Worm (Caenorhabditis elegans) whole organism, L4/young adult: ENCODE data around the gene K01A12.3.
A peak's percentile ranks its signal among the peaks of the same experiment; 100 is the strongest.
"Not testable (repeated sequence)": the region's sequence is repeated elsewhere in the genome, so short reads cannot be mapped to it uniquely, and the experiment has no call there.

Experiments
- W03F9.2 ChIP-seq: fragments of 150-350 bp; optimal IDR thresholded peaks from 2 replicates; lab custom pipeline; 2014; ENCODE audit warnings: missing biosample characterization, missing genetic modification characterization
- dao-5 ChIP-seq: sonication (generic microtip); optimal IDR thresholded peaks from 2 replicates; lab custom pipeline; 2016; ENCODE audit warnings: missing genotype, missing genetic modification characterization, moderate library complexity, missing compliant biosample characterization
- him-1 ChIP-seq: sonication (generic microtip); optimal IDR thresholded peaks from 2 replicates; lab custom pipeline; 2016; ENCODE audit warnings: missing genotype, missing genetic modification reagents, missing genetic modification characterization, missing compliant biosample characterization

K01A12.3 gene

ce11 chrX:8623840-8624591, 974 bp downstream of the K01A12.3 start:
- TF ChIP-seq W03F9.2 (tag; lab: Kevin White, UChicago) (peak; percentile 15), him-1 (no peak), dao-5 (tag; lab: Kevin White, UChicago) (peak; percentile 14)

- TF ChIP-seq dao-5 (tag; lab: Kevin White, UChicago): no peak
- no peak for TF ChIP-seq him-1
- TF ChIP-seq W03F9.2 (tag; lab: Kevin White, UChicago): no peak
These were observed 11.9 kb downstream of the K01A12.3 start, which contains the start of gene K01A12.2 for ce11 chrX:8613053-8613452. TSS of gene K01A12.2 (plus strand) at chrX:8613353.

ce11 chrX:8612278-8612677, 12.7 kb downstream of the K01A12.3 start:
- TF ChIP-seq W03F9.2 (tag; lab: Kevin White, UChicago) (no peak), dao-5 (tag; lab: Kevin White, UChicago) (no peak), him-1 (no peak)

- not testable (repeated sequence) for TF ChIP-seq him-1; W03F9.2 (tag; lab: Kevin White, UChicago); dao-5 (tag; lab: Kevin White, UChicago)
These were observed 14.4 kb downstream of the K01A12.3 start, which contains the start of gene K01A12.4 for ce11 chrX:8610606-8611005. TSS of gene K01A12.4 (plus strand) at chrX:8610906.

ce11 chrX:8608756-8609155, 16.2 kb downstream of the K01A12.3 start:
- TF ChIP-seq dao-5 (tag; lab: Kevin White, UChicago) (peak; percentile 12), him-1 (no peak)

ce11 chrX:8605005-8605404, 20.0 kb downstream of the K01A12.3 start, which contains the start of the genes H35N09.2 and H35N09.1:
TSS of gene H35N09.2 (minus strand) at chrX:8605058.
TSS of gene H35N09.1 (plus strand) at chrX:8605339.
- no peak for TF ChIP-seq dao-5 (tag; lab: Kevin White, UChicago)
- TF ChIP-seq him-1: no peak
- no peak for TF ChIP-seq W03F9.2 (tag; lab: Kevin White, UChicago)

ce11 chrX:8604160-8604559, 20.8 kb downstream of the K01A12.3 start:
- TF ChIP-seq him-1 (no peak), W03F9.2 (tag; lab: Kevin White, UChicago) (no peak), dao-5 (tag; lab: Kevin White, UChicago) (no peak)

ce11 chrX:8602722-8603427, 22.1 kb downstream of the K01A12.3 start:
- TF ChIP-seq him-1 (no peak), dao-5 (tag; lab: Kevin White, UChicago) (no peak), W03F9.2 (tag; lab: Kevin White, UChicago) (no peak)

- no peak for TF ChIP-seq him-1
- TF ChIP-seq dao-5 (tag; lab: Kevin White, UChicago): no peak
These were observed 23.8 kb downstream of the K01A12.3 start, which contains the start of gene F18E9.1 for ce11 chrX:8601235-8601634. TSS of gene F18E9.1 (plus strand) at chrX:8601535.

- TF ChIP-seq W03F9.2 (tag; lab: Kevin White, UChicago) (no peak), dao-5 (tag; lab: Kevin White, UChicago) (no peak), him-1 (no peak)
These were observed 25.3 kb downstream of the K01A12.3 start for ce11 chrX:8599725-8600124.

ce11 chrX:8598491-8598890, 26.5 kb downstream of the K01A12.3 start:
- TF ChIP-seq dao-5 (tag; lab: Kevin White, UChicago) (no peak), W03F9.2 (tag; lab: Kevin White, UChicago) (no peak), him-1 (no peak)

- no peak for TF ChIP-seq him-1
- TF ChIP-seq dao-5 (tag; lab: Kevin White, UChicago): no peak
- no peak for TF ChIP-seq W03F9.2 (tag; lab: Kevin White, UChicago)
These were observed 27.3 kb downstream of the K01A12.3 start, which contains the start of gene F18E9.7 for ce11 chrX:8597647-8598046. TSS of gene F18E9.7 (minus strand) at chrX:8597747.

ce11 chrX:8592881-8593280, 32.1 kb downstream of the K01A12.3 start, which contains the start of gene nlp-7:
TSS of gene nlp-7 (plus strand) at chrX:8593181.
- no peak for TF ChIP-seq him-1
- TF ChIP-seq dao-5 (tag; lab: Kevin White, UChicago): no peak
- no peak for TF ChIP-seq W03F9.2 (tag; lab: Kevin White, UChicago)

ce11 chrX:8585837-8586236, 39.2 kb downstream of the K01A12.3 start, which contains the start of gene F18E9.3:
TSS of gene F18E9.3 (plus strand) at chrX:8586147.
- TF ChIP-seq him-1 (no peak), W03F9.2 (tag; lab: Kevin White, UChicago) (no peak), dao-5 (tag; lab: Kevin White, UChicago) (no peak)
